Fruit fly (Drosophila melanogaster) whole organism, embryonic: ENCODE data around the gene CG4914.

ENCODE experiments used
- Awh ChIP-seq: fragments of 200-800 bp; sonication (Bioruptor generic); IDR thresholded peaks from 2 replicates; pipeline ENCODE4, ENCODE4 v1.3.6; 2022; ENCODE audit warnings: missing biosample characterization, missing genetic modification characterization
- CG12769 ChIP-seq: fragments of 200-800 bp; sonication (Bioruptor generic); optimal IDR thresholded peaks from 2 replicates; lab custom pipeline; 2019; ENCODE audit warnings: missing biosample characterization, mild to moderate bottlenecking, missing genetic modification characterization, moderate library complexity
- CG13894 ChIP-seq: fragments of 200-800 bp; sonication (Bioruptor generic); optimal IDR thresholded peaks from 3 replicates; lab custom pipeline; 2018; ENCODE audit warnings: missing biosample characterization, mild to moderate bottlenecking, missing genetic modification characterization, moderate library complexity
- CG16863 ChIP-seq: fragments of 200-800 bp; sonication (Bioruptor generic); optimal IDR thresholded peaks from 3 replicates; lab custom pipeline; 2016; ENCODE audit warnings: missing biosample characterization, missing genetic modification characterization
- CG17612 ChIP-seq: fragments of 200-800 bp; sonication (Bioruptor generic); IDR thresholded peaks from 2 replicates; pipeline ENCODE4 v1.3.6; 2022; ENCODE audit warnings: missing biosample characterization, missing genetic modification characterization
- CG2875 ChIP-seq: fragments of 200-800 bp; sonication (Bioruptor generic); optimal IDR thresholded peaks from 2 replicates; lab custom pipeline; 2017; ENCODE audit warnings: missing biosample characterization, mild to moderate bottlenecking, missing genetic modification characterization, missing genetic modification reagents
- CG4328 ChIP-seq: fragments of 200-800 bp; sonication (Bioruptor generic); optimal IDR thresholded peaks from 3 replicates; lab custom pipeline; 2017; ENCODE audit warnings: missing biosample characterization, missing genetic modification reagents, missing genetic modification characterization
- CG4360 ChIP-seq: fragments of 200-800 bp; sonication (Bioruptor generic); IDR thresholded peaks from 2 replicates; pipeline ENCODE4 v1.3.6; 2022; ENCODE audit warnings: missing biosample characterization, missing genetic modification characterization
- CG7372 ChIP-seq: fragments of 200-800 bp; sonication (Bioruptor generic); IDR thresholded peaks from 2 replicates; pipeline ENCODE4 v1.3.6; 2022; ENCODE audit warnings: missing biosample characterization, missing genetic modification characterization
- CG7745 ChIP-seq: fragments of 200-800 bp; sonication (Bioruptor generic); optimal IDR thresholded peaks from 2 replicates; lab custom pipeline; 2018; ENCODE audit warnings: missing biosample characterization, mild to moderate bottlenecking, missing genetic modification characterization, moderate library complexity
- CG8290 ChIP-seq, 3 experiments: fragments of 200-800 bp; sonication (Bioruptor generic); optimal IDR thresholded peaks; 2 replicates each; lab custom pipeline; 2016 to 2019; ENCODE audit warnings: missing biosample characterization in 3 of 3, missing genetic modification characterization in 3 of 3, mild to moderate bottlenecking in 2 of 3, moderate library complexity in 1 of 3
- Dbx ChIP-seq: fragments of 200-800 bp; sonication (Bioruptor generic); IDR thresholded peaks from 3 replicates; pipeline ENCODE4 v1.3.6; 2022; ENCODE audit warnings: missing biosample characterization, missing genetic modification characterization
- E2f1 ChIP-seq: fragments of 200-800 bp; sonication (Bioruptor generic); IDR thresholded peaks from 2 replicates; pipeline ENCODE4 v1.3.6; 2022; ENCODE audit warnings: missing biosample characterization, missing genetic modification characterization
- Ets65A ChIP-seq: fragments of 200-800 bp; sonication (Bioruptor generic); peaks from one replicate; lab custom pipeline; 2016; ENCODE audit warnings: missing biosample characterization, missing genetic modification characterization
- Fer2 ChIP-seq: fragments of 200-800 bp; sonication (Bioruptor generic); optimal IDR thresholded peaks from 2 replicates; lab custom pipeline; 2018; ENCODE audit warnings: missing biosample characterization, mild to moderate bottlenecking, missing genetic modification characterization, moderate library complexity
- Hr51 ChIP-seq, 2 experiments: fragments of 200-800 bp; sonication (Bioruptor generic); optimal IDR thresholded peaks; 2 replicates in 1 of 2; 3 replicates in 1 of 2; lab custom pipeline; 2016 to 2018; ENCODE audit warnings: missing biosample characterization in 2 of 2, missing genetic modification characterization in 2 of 2, mild to moderate bottlenecking in 1 of 2, moderate library complexity in 1 of 2
- Med ChIP-seq: fragments of 200-800 bp; sonication (Bioruptor generic); peaks from one replicate; lab custom pipeline; 2016; ENCODE audit warnings: missing biosample characterization, missing genetic modification characterization, mild to moderate bottlenecking, inconsistent platforms, moderate library complexity
- Oli ChIP-seq: fragments of 200-800 bp; sonication (Bioruptor generic); optimal IDR thresholded peaks from 2 replicates; lab custom pipeline; 2018; ENCODE audit warnings: missing biosample characterization, mild to moderate bottlenecking, missing genetic modification characterization, moderate library complexity
- Stat92E ChIP-seq, 3 experiments: fragments of >200 bp in 2 of 3; fragments of 200-800 bp in 1 of 3; sonication (Bioruptor generic) in 1 of 3; optimal IDR thresholded peaks; 2 replicates each; lab custom pipeline; 2017 to 2019; ENCODE audit warnings: missing biosample characterization in 3 of 3, missing genetic modification characterization in 3 of 3, mild to moderate bottlenecking in 1 of 3, moderate library complexity in 1 of 3
- amos ChIP-seq: fragments of 200-800 bp; sonication (Bioruptor generic); IDR thresholded peaks from 2 replicates; pipeline ENCODE4 v1.3.6; 2022; ENCODE audit warnings: missing biosample characterization, missing genetic modification characterization; ENCODE audit not compliant: partially characterized antibody
- caup ChIP-seq: fragments of 200-800 bp; sonication (Bioruptor generic); optimal IDR thresholded peaks from 3 replicates; lab custom pipeline; 2017; ENCODE audit warnings: missing biosample characterization, mild to moderate bottlenecking, missing genetic modification characterization, moderate library complexity; ENCODE audit not compliant: severe bottlenecking
- chinmo ChIP-seq: fragments of 200-800 bp; sonication (Bioruptor generic); IDR thresholded peaks from 4 replicates; pipeline ENCODE4 v1.3.6; 2022; ENCODE audit warnings: missing biosample characterization, missing genetic modification characterization; ENCODE audit not compliant: partially characterized antibody
- dmrt99B ChIP-seq: fragments of 200-800 bp; sonication (Bioruptor generic); optimal IDR thresholded peaks from 2 replicates; lab custom pipeline; 2018; ENCODE audit warnings: missing biosample characterization, mild to moderate bottlenecking, missing genetic modification characterization, moderate library complexity
- exex ChIP-seq: fragments of 200-800 bp; sonication (Bioruptor generic); optimal IDR thresholded peaks from 4 replicates; lab custom pipeline; 2018; ENCODE audit warnings: missing biosample characterization, mild to moderate bottlenecking, missing genetic modification characterization, moderate library complexity
- gro ChIP-seq: fragments of 200-800 bp; sonication (Bioruptor generic); optimal IDR thresholded peaks from 2 replicates; lab custom pipeline; 2016; ENCODE audit warnings: missing biosample characterization, missing genetic modification characterization
- gsb-n ChIP-seq: fragments of 200-800 bp; sonication (Bioruptor generic); optimal IDR thresholded peaks from 3 replicates; lab custom pipeline; 2018; ENCODE audit warnings: missing biosample characterization, mild to moderate bottlenecking, missing genetic modification characterization
- ken ChIP-seq: fragments of 200-800 bp; sonication (Bioruptor generic); IDR thresholded peaks from 3 replicates; pipeline ENCODE4 v1.3.6; 2022; ENCODE audit warnings: missing biosample characterization, missing genetic modification characterization
- lab ChIP-seq: fragments of 200-800 bp; sonication (Bioruptor generic); optimal IDR thresholded peaks from 3 replicates; lab custom pipeline; 2017; ENCODE audit warnings: missing biosample characterization, missing genetic modification characterization, mild to moderate bottlenecking, moderate library complexity, missing genetic modification reagents
- maf-S ChIP-seq: fragments of 200-800 bp; sonication (Bioruptor generic); optimal IDR thresholded peaks from 2 replicates; lab custom pipeline; 2016; ENCODE audit warnings: missing biosample characterization, missing genetic modification characterization
- pan ChIP-seq, 4 experiments: fragments of >200 bp in 3 of 4; fragments of 200-800 bp in 1 of 4; sonication (Bioruptor generic) in 1 of 4; optimal IDR thresholded peaks in 3 of 4; IDR thresholded peaks in 1 of 4; 2 replicates each; pipeline versions ENCODE4 v1.3.6 to Lab custom; 2017 to 2022; ENCODE audit warnings: missing biosample characterization in 2 of 4, missing genetic modification characterization in 2 of 4, mixed read lengths in 1 of 4
- sd ChIP-seq: fragments of 200-800 bp; sonication (Bioruptor generic); optimal IDR thresholded peaks from 3 replicates; lab custom pipeline; 2018; ENCODE audit warnings: missing biosample characterization, mild to moderate bottlenecking, missing genetic modification characterization, moderate library complexity
- sens ChIP-seq: fragments of 200-800 bp; sonication (Bioruptor generic); peaks from one replicate; lab custom pipeline; 2016; ENCODE audit warnings: missing biosample characterization, missing genetic modification characterization
- slou ChIP-seq: fragments of 200-800 bp; sonication (Bioruptor generic); optimal IDR thresholded peaks from 3 replicates; lab custom pipeline; 2016; ENCODE audit warnings: missing biosample characterization, missing genetic modification characterization
- sqz ChIP-seq: fragments of 200-800 bp; sonication (Bioruptor generic); optimal IDR thresholded peaks from 3 replicates; lab custom pipeline; 2018; ENCODE audit warnings: missing biosample characterization, mild to moderate bottlenecking, missing genetic modification characterization
- twi ChIP-seq: fragments of 200-800 bp; optimal IDR thresholded peaks from 2 replicates; lab custom pipeline; 2019; ENCODE audit warnings: missing biosample characterization, mild to moderate bottlenecking, missing genetic modification characterization, moderate library complexity
- tx ChIP-seq: fragments of 200-800 bp; sonication (Bioruptor generic); optimal IDR thresholded peaks from 2 replicates; lab custom pipeline; 2016; ENCODE audit warnings: missing biosample characterization, missing genetic modification characterization
- vvl ChIP-seq: fragments of 200-800 bp; sonication (Bioruptor generic); IDR thresholded peaks from 2 replicates; pipeline ENCODE4 v1.3.6; 2022; ENCODE audit warnings: missing biosample characterization, missing genetic modification characterization
- zen2 ChIP-seq: fragments of 200-800 bp; sonication (Bioruptor generic); IDR thresholded peaks from 3 replicates; pipeline ENCODE4 v1.3.6; 2022; ENCODE audit warnings: missing biosample characterization, missing genetic modification characterization; ENCODE audit not compliant: partially characterized antibody
- zfh1 ChIP-seq: fragments of 200-800 bp; sonication (Bioruptor generic); IDR thresholded peaks from 3 replicates; pipeline ENCODE4 v1.3.6; 2022; ENCODE audit warnings: missing biosample characterization, missing genetic modification characterization

Gene CG4914

dm6 chr3L:14657485-14658054, 20.4 kb downstream of the CG4914 start:
- TF ChIP-seq chinmo = 0 out of 4 replicates have a peak, but pooled peaks have one; percentile 53
- peak; percentile 13 for TF ChIP-seq caup (GFP tag; lab: Kevin White, UChicago)
- 0 out of 2 replicates have a peak, but pooled peaks have one; percentile 5 for TF ChIP-seq CG17612
- TF ChIP-seq CG16863 (GFP tag; lab: Kevin White, UChicago) = no peak
- peak; percentile 58 for TF ChIP-seq Ets65A (GFP tag; lab: Kevin White, UChicago)
- no peak for TF ChIP-seq CG2875 (GFP tag; lab: Kevin White, UChicago)
- TF ChIP-seq Fer2 (tag; lab: Kevin White, UChicago) = no peak
- no peak for TF ChIP-seq amos (GFP tag; lab: Robert Waterston, UW)
- peak; percentile 39 for TF ChIP-seq gro (GFP tag; lab: Kevin White, UChicago)
- no peak for TF ChIP-seq CG4328
- TF ChIP-seq CG8290 (GFP tag; optimal IDR thresholded peaks at IDR 0.05; lab: Kevin White, UChicago) = no peak
- TF ChIP-seq CG8290 (tag; optimal IDR thresholded peaks at IDR 0.05; lab: Kevin White, UChicago) = peak in 1 of 2 experiments; percentile 20
- no peak for TF ChIP-seq pan (optimal IDR thresholded peaks at IDR 0.05; lab: Kevin White, UChicago)
- TF ChIP-seq pan (GFP tag; optimal IDR thresholded peaks at IDR 0.05 in 1 of 2, IDR thresholded peaks at IDR 0.05 in 1 of 2) = peak in 1 of 2 experiments; percentile 11
- TF ChIP-seq Awh (GFP tag; lab: Robert Waterston, UW) = peak; percentile 85
- TF ChIP-seq Med (GFP tag; lab: Kevin White, UChicago) = peak; percentile 73
- TF ChIP-seq Dbx (GFP tag; lab: Robert Waterston, UW) = 0 out of 3 replicates have a peak, but pooled peaks have one; percentile 45
- TF ChIP-seq Hr51 (GFP tag; optimal IDR thresholded peaks at IDR 0.05; lab: Kevin White, UChicago) = peak in 1 of 2 experiments; percentile 6
- TF ChIP-seq ken (GFP tag; lab: Robert Waterston, UW) = no peak
- 0 out of 2 replicates have a peak, but pooled peaks have one; percentile 15 for TF ChIP-seq CG7372 (GFP tag; lab: Robert Waterston, UW)
- TF ChIP-seq vvl (GFP tag; lab: Robert Waterston, UW) = 0 out of 2 replicates have a peak, but pooled peaks have one; percentile 14
- TF ChIP-seq tx (GFP tag; lab: Kevin White, UChicago) = no peak
- peak; percentile 8; the same call in 1 of the 3 replicates for TF ChIP-seq zfh1 (GFP tag; lab: Robert Waterston, UW)
- peak; percentile 68 for TF ChIP-seq CG12769
- peak; percentile 47 for TF ChIP-seq sens (GFP tag; lab: Kevin White, UChicago)
- TF ChIP-seq lab = peak; percentile 69
- TF ChIP-seq sd (tag; lab: Kevin White, UChicago) = peak; percentile 72
- no peak for TF ChIP-seq E2f1 (GFP tag; lab: Robert Waterston, UW)
- no peak for TF ChIP-seq slou
- peak; percentile 51 for TF ChIP-seq CG13894 (tag; lab: Kevin White, UChicago)
- TF ChIP-seq dmrt99B = peak; percentile 7
- no peak for TF ChIP-seq Oli

dm6 chr3L:14655681-14656080, 22.3 kb downstream of the CG4914 start:
- TF ChIP-seq CG7745 (tag; lab: Kevin White, UChicago) (peak; percentile 12), Med (GFP tag; lab: Kevin White, UChicago) (peak; percentile 38), sqz (peak; percentile 67), Stat92E (GFP tag; optimal IDR thresholded peaks at IDR 0.05; lab: Kevin White, UChicago) (peak in 1 of 3 experiments; percentile 24), gsb-n (tag; lab: Kevin White, UChicago) (peak; percentile 59), twi (tag; lab: Kevin White, UChicago) (peak; percentile 40), maf-S (GFP tag; lab: Kevin White, UChicago) (no peak), zen2 (no peak), sens (GFP tag; lab: Kevin White, UChicago) (peak; percentile 68), exex (tag; lab: Kevin White, UChicago) (no peak), CG4360 (GFP tag; lab: Robert Waterston, UW) (peak; percentile 56; the same call in 1 of the 2 replicates)
